Fruit fly (Drosophila melanogaster): ENCODE measurements around the gene CG7362.

DNA sequence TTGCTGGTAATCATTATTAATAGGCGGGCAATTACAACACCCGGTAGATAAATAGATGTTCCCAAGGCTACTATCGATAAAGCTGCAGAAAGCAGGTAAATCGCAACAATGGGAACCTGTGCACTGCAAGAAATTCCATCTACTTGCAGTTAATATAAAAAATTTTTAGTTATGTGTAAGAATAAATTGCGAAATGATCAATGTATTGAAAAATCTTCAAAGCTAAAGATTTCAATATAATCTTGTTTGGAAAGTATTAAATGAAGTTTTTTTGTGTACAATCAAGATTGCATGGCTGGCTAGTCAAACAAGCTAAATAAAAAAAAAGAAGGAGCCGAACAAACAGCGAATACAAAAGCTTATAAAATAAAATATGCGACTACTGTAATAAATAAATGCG, 21.1 kb upstream of the CG7362 start:
- TF ChIP-seq Crg-1 (GFP tag; optimal IDR thresholded peaks at IDR 0.05) (no peak), CG14711 (tag; optimal IDR thresholded peaks at IDR 0.05) (no peak), CG7101 (tag; optimal IDR thresholded peaks at IDR 0.05) (no peak), pad (GFP tag; optimal IDR thresholded peaks at IDR 0.05) (no peak), cic (GFP tag; optimal IDR thresholded peaks at IDR 0.05) (no peak), CG1620 (GFP tag; optimal IDR thresholded peaks at IDR 0.05) (no peak), Clk (GFP tag; optimal IDR thresholded peaks at IDR 0.05) (no peak), CG7045 (GFP tag; optimal IDR thresholded peaks at IDR 0.05) (no peak), CG5204 (GFP tag; optimal IDR thresholded peaks at IDR 0.05) (peak; percentile 37), CG33017 (tag; optimal IDR thresholded peaks at IDR 0.05) (no peak), kay (GFP tag; ENCODE audit: borderline replicate concordance) (no peak), Hr96 (GFP tag; optimal IDR thresholded peaks at IDR 0.05) (no peak), Mnt (GFP tag; optimal IDR thresholded peaks at IDR 0.05) (no peak), toe (GFP tag; optimal IDR thresholded peaks at IDR 0.05) (no peak)
